Worm (Caenorhabditis elegans): ENCODE data around the gene flp-18.

ce11 chrX:3035972-3036379 is 17.6 kb upstream of the flp-18 start:
- TF ChIP-seq lin-13 (tag; optimal IDR thresholded peaks at IDR 0.05) (peak; percentile 69), ces-1 (GFP tag; optimal IDR thresholded peaks at IDR 0.05) (peak; percentile 88), elt-3 (tag; optimal IDR thresholded peaks at IDR 0.05) (peak; percentile 49), snpc-4 (tag; optimal IDR thresholded peaks at IDR 0.05) (no peak), ceh-39 (tag; optimal IDR thresholded peaks at IDR 0.05) (peak; percentile 1), sem-2 (GFP tag; optimal IDR thresholded peaks at IDR 0.05) (peak; percentile 86), pha-4 (tag; optimal IDR thresholded peaks at IDR 0.05) (peak; percentile 60)
